Worm (Caenorhabditis elegans): ENCODE measurements around the gene Y38C1BA.4.

DNA sequence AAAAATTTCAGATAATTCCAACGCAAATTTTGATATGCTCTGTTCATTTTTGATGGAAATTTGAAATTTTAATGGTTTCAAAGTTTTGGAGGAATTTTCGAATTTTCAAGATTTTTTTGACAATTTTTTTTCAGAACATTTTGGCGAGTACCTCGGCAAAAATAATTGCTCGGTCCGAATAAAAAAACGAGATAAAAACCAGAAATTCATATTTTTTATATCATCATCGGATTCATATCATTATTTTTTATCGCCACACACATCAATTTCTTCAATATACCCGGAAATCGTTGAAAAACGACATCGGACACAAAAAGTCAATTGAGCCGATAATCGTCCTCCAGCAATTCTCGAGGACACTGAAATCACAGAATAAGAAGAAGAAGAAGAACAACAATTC, 29.9 kb upstream of the Y38C1BA.4 start:
- TF ChIP-seq ceh-82 (tag; optimal IDR thresholded peaks at IDR 0.05): no peak
- TF ChIP-seq zag-1 (tag; optimal IDR thresholded peaks at IDR 0.05): no peak
- no peak for TF ChIP-seq lsy-2 (tag; optimal IDR thresholded peaks at IDR 0.05)
- TF ChIP-seq Y55F3AM.14 (GFP tag; optimal IDR thresholded peaks at IDR 0.05): no peak
- no peak for TF ChIP-seq egl-27 (tag; optimal IDR thresholded peaks at IDR 0.05)
- TF ChIP-seq skn-1 (tag; optimal IDR thresholded peaks at IDR 0.05): no peak
- no peak for TF ChIP-seq nhr-237 (tag; optimal IDR thresholded peaks at IDR 0.05)
- TF ChIP-seq lin-39 (tag; optimal IDR thresholded peaks at IDR 0.05): no peak
- TF ChIP-seq fos-1 (tag; optimal IDR thresholded peaks at IDR 0.05): no peak
- no peak for TF ChIP-seq nhr-129 (tag; optimal IDR thresholded peaks at IDR 0.05)

All from whole organism, L2 larva.